Fruit fly (Drosophila melanogaster) whole organism, pupa: Measurements from ENCODE around the gene CG1288.
A peak's percentile ranks its signal among the peaks of the same experiment; 100 is the strongest.

Experiments
- CG10348 ChIP-seq: fragments of 200-800 bp; sonication (Bioruptor generic); IDR thresholded peaks from 2 replicates; pipeline ENCODE4 v1.3.6; 2022; ENCODE audit warnings: missing biosample characterization, missing genetic modification characterization
- CG12605 ChIP-seq: fragments of 200-800 bp; sonication (Bioruptor generic); IDR thresholded peaks from 2 replicates; pipeline ENCODE4 v1.3.6; 2022; ENCODE audit warnings: missing biosample characterization, missing genetic modification characterization
- CG4496 ChIP-seq: fragments of 200-800 bp; sonication (Bioruptor generic); IDR thresholded peaks from 3 replicates; pipeline ENCODE4 v1.3.6; 2022; ENCODE audit warnings: missing biosample characterization, missing genetic modification characterization
- CG8159 ChIP-seq: fragments of 200-800 bp; sonication (Bioruptor generic); optimal IDR thresholded peaks from 3 replicates; lab custom pipeline; 2018; ENCODE audit warnings: missing biosample characterization, mild to moderate bottlenecking, missing genetic modification characterization, moderate library complexity
- CG9948 ChIP-seq: fragments of 200-800 bp; sonication (Bioruptor generic); optimal IDR thresholded peaks from 2 replicates; lab custom pipeline; 2018; ENCODE audit warnings: missing biosample characterization, mild to moderate bottlenecking, missing genetic modification characterization, moderate library complexity
- D1 ChIP-seq: fragments of 200-800 bp; sonication (Bioruptor generic); optimal IDR thresholded peaks from 2 replicates; lab custom pipeline; 2018; ENCODE audit warnings: missing biosample characterization, mild to moderate bottlenecking, missing genetic modification characterization, moderate library complexity
- EcR ChIP-seq: fragments of 200-800 bp; sonication (Bioruptor generic); optimal IDR thresholded peaks from 3 replicates; lab custom pipeline; 2019; ENCODE audit warnings: missing biosample characterization, missing genetic modification characterization, mild to moderate bottlenecking, moderate library complexity, missing genetic modification reagents
- Ets98B ChIP-seq: fragments of 200-800 bp; sonication (Bioruptor generic); IDR thresholded peaks from 2 replicates; pipeline ENCODE4 v1.3.6; 2022; ENCODE audit warnings: missing biosample characterization, missing genetic modification characterization
- fd96Ca ChIP-seq: fragments of 200-800 bp; sonication (Bioruptor generic); IDR thresholded peaks from 3 replicates; pipeline ENCODE4 v1.3.6; 2022; ENCODE audit warnings: missing biosample characterization, missing genetic modification characterization

DNA sequence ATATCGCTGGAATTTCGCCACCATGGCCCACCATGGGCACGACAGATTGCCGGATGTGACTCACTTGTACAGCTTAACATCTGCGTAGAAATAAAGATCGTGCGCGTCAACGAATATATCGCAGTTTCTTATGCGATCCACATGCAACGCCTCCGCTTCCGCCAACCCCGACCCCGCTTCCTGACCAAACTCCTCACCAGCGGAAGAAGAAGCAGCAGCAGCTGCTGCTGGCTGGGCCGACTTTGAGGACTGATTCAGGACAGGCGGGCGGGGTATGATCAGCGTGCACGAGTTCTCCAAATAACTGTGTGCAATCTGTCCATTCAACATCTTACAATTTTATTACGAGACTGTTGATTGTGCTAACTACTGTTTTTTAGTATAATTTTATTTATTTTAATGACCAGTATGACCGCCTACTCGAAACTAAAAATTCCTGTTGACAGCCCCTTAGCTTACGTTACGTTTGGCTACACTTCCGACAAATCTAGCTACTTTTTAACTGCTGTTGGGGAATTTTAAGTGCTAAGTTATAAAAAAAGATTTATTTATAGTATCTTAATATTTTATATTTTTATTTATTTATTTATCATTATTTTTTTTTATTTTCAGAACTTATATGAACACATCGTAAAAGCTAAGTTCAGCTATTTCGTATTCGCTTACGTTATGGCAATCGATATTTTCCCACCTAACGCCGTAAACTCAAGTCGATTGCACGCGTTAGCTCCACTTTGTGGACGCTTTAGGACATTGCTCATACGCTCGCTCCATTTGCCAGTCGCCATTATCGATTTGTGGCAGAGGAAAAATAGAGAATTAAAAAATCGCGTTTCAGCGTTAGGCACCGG is 21.8 kb downstream of the CG1288 start, which contains the start of the genes CG10055 and lap:
- no peak for TF ChIP-seq CG12605 (GFP tag; lab: Robert Waterston, UW)
- 0 out of 2 replicates have a peak, but pooled peaks have one; percentile 9 for TF ChIP-seq Ets98B (GFP tag; lab: Robert Waterston, UW)
- TF ChIP-seq fd96Ca (GFP tag; lab: Robert Waterston, UW), result no peak
- no peak for TF ChIP-seq CG4496
- no peak for TF ChIP-seq CG10348 (GFP tag; lab: Robert Waterston, UW)
- TF ChIP-seq CG8159 (tag; lab: Kevin White, UChicago), result no peak
- no peak for TF ChIP-seq EcR (GFP tag; lab: Kevin White, UChicago)
- no peak for TF ChIP-seq CG9948
- no peak for TF ChIP-seq D1 (tag; lab: Kevin White, UChicago)
